Fruit fly (Drosophila melanogaster): Measurements from ENCODE around the gene Cf2.

Cf2 gene

DNA sequence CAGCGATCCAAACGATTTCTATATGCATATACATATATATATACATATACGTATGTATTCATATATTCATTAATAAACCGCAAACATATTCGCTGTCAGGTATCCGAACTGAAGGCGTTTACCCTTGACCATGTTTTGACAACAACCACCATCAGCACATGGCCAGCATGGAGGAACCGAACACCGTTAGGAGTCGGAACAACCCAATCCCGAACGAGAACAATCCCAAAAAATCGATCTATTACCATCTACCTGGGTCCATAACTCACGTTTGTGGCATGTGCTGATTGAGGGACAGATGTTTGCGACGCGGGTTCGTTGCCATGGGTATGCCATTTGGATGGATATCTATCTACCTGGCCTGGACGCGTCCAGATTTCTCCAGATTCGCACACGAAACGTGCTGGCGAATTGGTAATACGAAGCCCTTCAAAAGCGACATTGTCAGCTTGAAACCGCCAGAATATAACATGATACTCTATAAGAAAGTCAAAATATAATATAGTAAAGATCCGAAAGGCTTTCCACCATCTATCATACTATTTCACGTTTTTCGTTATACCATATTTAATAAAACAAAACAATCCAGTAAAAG, 6.6 kb upstream of the Cf2 start, which contains the start of gene CG15625 (continued):
- TF ChIP-seq BtbVII (GFP tag; optimal IDR thresholded peaks at IDR 0.05) = no peak
- no peak for TF ChIP-seq mld (GFP tag; IDR thresholded peaks at IDR 0.05; ENCODE audit: partially characterized antibody)
- TF ChIP-seq gsb (GFP tag; IDR thresholded peaks at IDR 0.05) = no peak
- peak; percentile 90 for TF ChIP-seq twi (tag; optimal IDR thresholded peaks at IDR 0.05)
- TF ChIP-seq prd (optimal IDR thresholded peaks at IDR 0.05) = no peak
- TF ChIP-seq prd (GFP tag; IDR thresholded peaks at IDR 0.05) = no peak
- TF ChIP-seq Ets65A (GFP tag) = peak; percentile 13

dm6 chr2L:4888541-4888940, 5.6 kb upstream of the Cf2 start:
- no peak for TF ChIP-seq ind (GFP tag; optimal IDR thresholded peaks at IDR 0.05)
- peak; percentile 52 for TF ChIP-seq grau (tag; optimal IDR thresholded peaks at IDR 0.05)
- TF ChIP-seq sens (GFP tag) = peak; percentile 20
- peak; percentile 56 for TF ChIP-seq Med (GFP tag)
- no peak for TF ChIP-seq fd102C (GFP tag; optimal IDR thresholded peaks at IDR 0.05)
- no peak for TF ChIP-seq lola (GFP tag; optimal IDR thresholded peaks at IDR 0.05)
- no peak for TF ChIP-seq sob (GFP tag; IDR thresholded peaks at IDR 0.05)

- TF ChIP-seq Atf3 (GFP tag; optimal IDR thresholded peaks at IDR 0.05) = no peak
- peak; percentile 21 for TF ChIP-seq Usf (GFP tag; optimal IDR thresholded peaks at IDR 0.05)
- TF ChIP-seq NfI (GFP tag; optimal IDR thresholded peaks at IDR 0.05) = peak; percentile 44
- TF ChIP-seq CG11560 (tag; IDR thresholded peaks at IDR 0.05) = 0 out of 3 replicates have a peak, but pooled peaks have one; percentile 37
- TF ChIP-seq zfh2 (GFP tag; optimal IDR thresholded peaks at IDR 0.05) = peak; percentile 8
- TF ChIP-seq Dip3 (GFP tag; optimal IDR thresholded peaks at IDR 0.05) = no peak
- no peak for TF ChIP-seq CG3838 (GFP tag; optimal IDR thresholded peaks at IDR 0.05)
- peak; percentile 71 for TF ChIP-seq CG10366 (GFP tag; IDR thresholded peaks at IDR 0.05)
- TF ChIP-seq CG6813 (GFP tag; optimal IDR thresholded peaks at IDR 0.05) = peak; percentile 1
- TF ChIP-seq jigr1 (GFP tag; IDR thresholded peaks at IDR 0.05) = 0 out of 3 replicates have a peak, but pooled peaks have one; percentile 45
- TF ChIP-seq CG17802 (tag; optimal IDR thresholded peaks at IDR 0.05) = peak; percentile 22
- TF ChIP-seq CG6765 (GFP tag; optimal IDR thresholded peaks at IDR 0.05) = no peak
- TF ChIP-seq Sin3A (optimal IDR thresholded peaks at IDR 0.05) = no peak
- TF ChIP-seq Ravus (GFP tag; IDR thresholded peaks at IDR 0.05) = peak; percentile 27; the same call in 1 of the 2 replicates
- TF ChIP-seq abd-A (tag; optimal IDR thresholded peaks at IDR 0.05) = no peak
- TF ChIP-seq CG16813 (GFP tag; IDR thresholded peaks at IDR 0.05; ENCODE audit: partially characterized antibody) = no peak
- no peak for TF ChIP-seq mirr (GFP tag; optimal IDR thresholded peaks at IDR 0.05)
- peak; percentile 31 for TF ChIP-seq bab2 (GFP tag; optimal IDR thresholded peaks at IDR 0.05)
- no peak for TF ChIP-seq CG4328 (GFP tag; optimal IDR thresholded peaks at IDR 0.05)
- peak; percentile 43 for TF ChIP-seq CG18764 (GFP tag; optimal IDR thresholded peaks at IDR 0.05)
- TF ChIP-seq nerfin-1 (tag; optimal IDR thresholded peaks at IDR 0.05) = no peak
- TF ChIP-seq shn (GFP tag; optimal IDR thresholded peaks at IDR 0.05) = peak; percentile 7
- TF ChIP-seq Pdp1 (GFP tag; optimal IDR thresholded peaks at IDR 0.05) = peak; percentile 0 to 23
- peak; percentile 53; the same call in 1 of the 2 replicates for TF ChIP-seq CG7372 (GFP tag; IDR thresholded peaks at IDR 0.05)
- peak; percentile 41 for TF ChIP-seq CG9932 (GFP tag; IDR thresholded peaks at IDR 0.05)
- TF ChIP-seq CG4730 (GFP tag; IDR thresholded peaks at IDR 0.05) = peak; percentile 59
- TF ChIP-seq CG8290 (GFP tag; optimal IDR thresholded peaks at IDR 0.05) = no peak
- TF ChIP-seq CG8290 (tag; optimal IDR thresholded peaks at IDR 0.05) = peak in 1 of 2 experiments; percentile 72
- TF ChIP-seq CG33213 (GFP tag; optimal IDR thresholded peaks at IDR 0.05) = peak; percentile 30
- TF ChIP-seq CG15479 (GFP tag; optimal IDR thresholded peaks at IDR 0.05) = peak; percentile 19
- peak; percentile 30 for TF ChIP-seq mam (GFP tag; optimal IDR thresholded peaks at IDR 0.05)
- peak; percentile 11 for TF ChIP-seq CG8924 (tag; optimal IDR thresholded peaks at IDR 0.05)
- no peak for TF ChIP-seq schlank (tag; optimal IDR thresholded peaks at IDR 0.05)
These were observed 4.7 kb upstream of the Cf2 start for dm6 chr2L:4887382-4888219.
